ENCODE assay signal across 2 worm cellular contexts in the genomic region with DNA sequence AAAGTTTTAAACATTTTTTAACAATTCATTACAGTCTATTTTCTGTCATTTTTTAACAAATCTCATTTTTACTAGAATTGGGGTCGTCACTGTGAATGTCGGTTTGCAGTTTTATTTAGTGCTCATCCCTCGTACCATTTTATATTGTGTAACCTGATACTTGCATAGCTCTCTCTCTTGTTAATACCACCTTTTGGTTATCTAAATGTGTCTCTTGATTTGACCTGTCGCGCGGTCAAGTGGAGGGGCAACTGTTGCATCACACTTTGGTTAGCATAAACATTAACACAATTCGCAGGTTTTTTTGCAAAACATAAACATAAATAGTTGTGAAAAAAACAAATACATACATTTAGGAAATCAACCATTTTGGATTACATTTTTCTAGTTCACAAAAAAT.
TF ChIP-seq lines count a peak whose summit lies in the region.

No protein-coding gene starts in this region.

TF ChIP-seq in whole organism, late embryonic, 69 proteins besides CTCF, POLR2A, EP300 and RAD21:
- no peak for TF ChIP-seq dve-1 (tag; optimal IDR thresholded peaks at IDR 0.05; lab: Kevin White, UChicago)
- TF ChIP-seq ceh-34 (tag; optimal IDR thresholded peaks at IDR 0.05; lab: Kevin White, UChicago): peak; percentile 81
- TF ChIP-seq lin-11 (tag; optimal IDR thresholded peaks at IDR 0.05; lab: Kevin White, UChicago): no peak
- TF ChIP-seq lim-6 (tag; optimal IDR thresholded peaks at IDR 0.05; lab: Kevin White, UChicago): no peak

TF ChIP-seq in whole organism, mixed stage, embryonic, 35 proteins besides CTCF, POLR2A, EP300 and RAD21:
- TF ChIP-seq ztf-11 (tag; optimal IDR thresholded peaks at IDR 0.05; lab: Kevin White, UChicago) (no peak), zip-8 (tag; optimal IDR thresholded peaks at IDR 0.05; lab: Kevin White, UChicago) (peak; percentile 11), nhr-2 (tag; optimal IDR thresholded peaks at IDR 0.05; lab: Kevin White, UChicago) (peak; percentile 95)
